Worm (Caenorhabditis elegans) whole organism, L4/young adult: ENCODE results near the gene C33C12.7.
"Not testable (repeated sequence)": the region's sequence is repeated elsewhere in the genome, so short reads cannot be mapped to it uniquely, and the experiment has no call there.

Source experiments
- W03F9.2 ChIP-seq: fragments of 150-350 bp; optimal IDR thresholded peaks from 2 replicates; lab custom pipeline; 2014; ENCODE audit warnings: missing biosample characterization, missing genetic modification characterization
- dao-5 ChIP-seq: sonication (generic microtip); optimal IDR thresholded peaks from 2 replicates; lab custom pipeline; 2016; ENCODE audit warnings: missing genotype, missing genetic modification characterization, moderate library complexity, missing compliant biosample characterization
- him-1 ChIP-seq: sonication (generic microtip); optimal IDR thresholded peaks from 2 replicates; lab custom pipeline; 2016; ENCODE audit warnings: missing genotype, missing genetic modification reagents, missing genetic modification characterization, missing compliant biosample characterization

- TF ChIP-seq him-1, dao-5, W03F9.2 (tag; lab: Kevin White, UChicago): not testable (repeated sequence)
Measured at ce11 chrII:2153708-2154107, 21.6 kb downstream of the C33C12.7 start, which contains the start of gene math-18.
